Worm (Caenorhabditis elegans) whole organism, L1 larva: ENCODE data around the gene F53F4.2.

Experiments used
- C16A3.4 ChIP-seq: fragments of 150-350 bp; optimal IDR thresholded peaks from 2 replicates; lab custom pipeline; 2014; ENCODE audit warnings: missing biosample characterization, missing genetic modification characterization
- F16B12.6 ChIP-seq: fragments of 150-350 bp; optimal IDR thresholded peaks from 2 replicates; lab custom pipeline; 2014; ENCODE audit warnings: missing biosample characterization, missing genetic modification characterization
- aha-1 ChIP-seq: fragments of 150-350 bp; optimal IDR thresholded peaks from 2 replicates; lab custom pipeline; 2014; ENCODE audit warnings: missing biosample characterization, missing genetic modification characterization
- alr-1 ChIP-seq: fragments of 200-800 bp; sonication (Bioruptor generic); optimal IDR thresholded peaks from 2 replicates; lab custom pipeline; 2018; ENCODE audit warnings: borderline replicate concordance, mild to moderate bottlenecking, missing genetic modification characterization, missing compliant biosample characterization
- aly-2 ChIP-seq: fragments of 150-350 bp; optimal IDR thresholded peaks from 2 replicates; lab custom pipeline; 2014; ENCODE audit warnings: missing biosample characterization, missing genetic modification characterization
- ama-1 ChIP-seq: fragments of 150-350 bp; optimal IDR thresholded peaks from 2 replicates; lab custom pipeline; 2014
- blmp-1 ChIP-seq: fragments of 150-350 bp; optimal IDR thresholded peaks from 2 replicates; lab custom pipeline; 2014; ENCODE audit warnings: missing biosample characterization, missing genetic modification characterization
- ceh-8 ChIP-seq: fragments of 200-800 bp; sonication (Bioruptor generic); optimal IDR thresholded peaks from 2 replicates; lab custom pipeline; 2018; ENCODE audit warnings: mild to moderate bottlenecking, missing genetic modification characterization, moderate library complexity, missing compliant biosample characterization
- ceh-88 ChIP-seq: fragments of 200-800 bp; sonication (Bioruptor generic); IDR thresholded peaks from 2 replicates; pipeline ENCODE4 v1.3.6; 2022; ENCODE audit warnings: missing genetic modification characterization, missing compliant biosample characterization
- ceh-90 ChIP-seq: sonication (generic microtip); optimal IDR thresholded peaks from 2 replicates; lab custom pipeline; 2016; ENCODE audit warnings: missing genetic modification characterization, missing compliant biosample characterization
- dsc-1 ChIP-seq: sonication (generic microtip); optimal IDR thresholded peaks from 2 replicates; lab custom pipeline; 2016; ENCODE audit warnings: mild to moderate bottlenecking, missing genetic modification characterization, missing compliant biosample characterization
- efl-1 ChIP-seq, 4 experiments: fragments of 150-350 bp; optimal IDR thresholded peaks in 3 of 4; peaks in 1 of 4; 1 replicate in 1 of 4; 2 replicates in 3 of 4; lab custom pipeline; 2014; ENCODE audit warnings: missing biosample characterization in 2 of 4, missing genetic modification characterization in 2 of 4, missing genetic modification reagents in 2 of 4
- efl-3 ChIP-seq: fragments of 200-800 bp; sonication (Bioruptor generic); optimal IDR thresholded peaks from 2 replicates; lab custom pipeline; 2018; ENCODE audit warnings: mild to moderate bottlenecking, missing genetic modification characterization, missing compliant biosample characterization
- egl-13 ChIP-seq: sonication (generic microtip); optimal IDR thresholded peaks from 2 replicates; lab custom pipeline; 2016; ENCODE audit warnings: missing genotype, missing genetic modification reagents, missing genetic modification characterization, missing compliant biosample characterization
- egl-27 ChIP-seq, 2 experiments: fragments of 150-350 bp in 1 of 2; sonication (generic microtip); optimal IDR thresholded peaks; 3 replicates each; lab custom pipeline; 2017 to 2018; ENCODE audit warnings: missing biosample characterization in 2 of 2, missing genetic modification characterization in 2 of 2, missing genetic modification reagents in 2 of 2
- elt-2 ChIP-seq: sonication (generic microtip); optimal IDR thresholded peaks from 2 replicates; lab custom pipeline; 2016; ENCODE audit warnings: missing genetic modification characterization, mild to moderate bottlenecking, inconsistent platforms, missing compliant biosample characterization, missing genetic modification reagents
- elt-3 ChIP-seq, 6 experiments: fragments of 150-350 bp in 1 of 6; sonication (generic microtip); optimal IDR thresholded peaks; 2 replicates each; lab custom pipeline; 2017 to 2018; ENCODE audit warnings: missing biosample characterization in 6 of 6, missing genetic modification characterization in 6 of 6, inconsistent platforms in 1 of 6
- fkh-8 ChIP-seq: sonication (generic microtip); optimal IDR thresholded peaks from 2 replicates; lab custom pipeline; 2016; ENCODE audit warnings: mild to moderate bottlenecking, missing genetic modification characterization, missing compliant biosample characterization
- fos-1 ChIP-seq: fragments of 150-350 bp; optimal IDR thresholded peaks from 2 replicates; lab custom pipeline; 2014; ENCODE audit warnings: missing biosample characterization, missing genetic modification characterization
- hlh-4 ChIP-seq: sonication (generic microtip); optimal IDR thresholded peaks from 2 replicates; lab custom pipeline; 2016; ENCODE audit warnings: mild to moderate bottlenecking, missing genetic modification characterization, missing compliant biosample characterization
- irx-1 ChIP-seq: sonication (generic microtip); optimal IDR thresholded peaks from 2 replicates; lab custom pipeline; 2016; ENCODE audit warnings: missing genetic modification characterization, missing compliant biosample characterization
- lin-13 ChIP-seq: fragments of 150-350 bp; optimal IDR thresholded peaks from 2 replicates; lab custom pipeline; 2014; ENCODE audit warnings: missing biosample characterization, missing genetic modification reagents, missing genetic modification characterization
- lin-14 ChIP-seq: fragments of 200-800 bp; sonication (Bioruptor generic); optimal IDR thresholded peaks from 2 replicates; lab custom pipeline; 2018; ENCODE audit warnings: mild to moderate bottlenecking, missing genetic modification characterization, moderate library complexity, missing compliant biosample characterization
- lin-35 ChIP-seq, 2 experiments: fragments of 150-350 bp; optimal IDR thresholded peaks; 2 replicates each; lab custom pipeline; 2014; ENCODE audit warnings: missing biosample characterization in 2 of 2, missing genetic modification characterization in 2 of 2, missing genetic modification reagents in 2 of 2
- lin-39 ChIP-seq: fragments of 150-350 bp; optimal IDR thresholded peaks from 2 replicates; lab custom pipeline; 2014; ENCODE audit warnings: missing biosample characterization, missing genetic modification reagents, missing genetic modification characterization
- lir-3 ChIP-seq: sonication (generic microtip); optimal IDR thresholded peaks from 2 replicates; lab custom pipeline; 2016; ENCODE audit warnings: mild to moderate bottlenecking, missing genetic modification characterization, moderate library complexity, missing compliant biosample characterization; ENCODE audit not compliant: poor library complexity
- nhr-11 ChIP-seq: fragments of 150-350 bp; optimal IDR thresholded peaks from 2 replicates; lab custom pipeline; 2014; ENCODE audit warnings: missing biosample characterization, missing genetic modification characterization
- nhr-19 ChIP-seq: fragments of 200-800 bp; sonication (Bioruptor generic); conservative IDR thresholded peaks from 2 replicates; pipeline ENCODE4 v1.3.6; 2022; ENCODE audit warnings: missing genetic modification characterization, missing compliant biosample characterization
- nhr-20 ChIP-seq: sonication (generic microtip); optimal IDR thresholded peaks from 2 replicates; lab custom pipeline; 2016; ENCODE audit warnings: mild to moderate bottlenecking, missing genetic modification characterization, missing compliant biosample characterization
- nhr-28 ChIP-seq: fragments of 150-350 bp; optimal IDR thresholded peaks from 2 replicates; lab custom pipeline; 2014; ENCODE audit warnings: missing biosample characterization, missing genetic modification characterization
- nhr-47 ChIP-seq: sonication (generic microtip); optimal IDR thresholded peaks from 2 replicates; lab custom pipeline; 2016; ENCODE audit warnings: mild to moderate bottlenecking, missing genetic modification characterization, moderate library complexity, missing compliant biosample characterization
- nhr-71 ChIP-seq: sonication (generic microtip); optimal IDR thresholded peaks from 2 replicates; lab custom pipeline; 2016; ENCODE audit warnings: mild to moderate bottlenecking, missing genetic modification characterization, moderate library complexity, missing compliant biosample characterization
- nhr-76 ChIP-seq: sonication (generic microtip); optimal IDR thresholded peaks from 2 replicates; lab custom pipeline; 2017; ENCODE audit warnings: missing biosample characterization, missing genetic modification characterization
- nhr-77 ChIP-seq: fragments of 150-350 bp; optimal IDR thresholded peaks from 2 replicates; lab custom pipeline; 2014; ENCODE audit warnings: missing biosample characterization, missing genetic modification characterization
- nhr-85 ChIP-seq: sonication (generic microtip); peaks from one replicate; lab custom pipeline; 2016; ENCODE audit warnings: missing genetic modification characterization, inconsistent platforms, missing compliant biosample characterization
- nhr-90 ChIP-seq: sonication (generic microtip); optimal IDR thresholded peaks from 2 replicates; lab custom pipeline; 2016; ENCODE audit warnings: mild to moderate bottlenecking, missing genetic modification characterization, missing compliant biosample characterization; ENCODE audit not compliant: poor library complexity
- pag-3 ChIP-seq: sonication (generic microtip); optimal IDR thresholded peaks from 2 replicates; lab custom pipeline; 2017; ENCODE audit warnings: missing genetic modification characterization, mild to moderate bottlenecking, missing compliant biosample characterization, antibody characterized with exemption, borderline replicate concordance; ENCODE audit not compliant: insufficient read depth
- rnt-1 ChIP-seq: sonication (generic microtip); optimal IDR thresholded peaks from 2 replicates; lab custom pipeline; 2016; ENCODE audit warnings: mild to moderate bottlenecking, missing genetic modification characterization, moderate library complexity, missing compliant biosample characterization
- sptf-1 ChIP-seq: fragments of 150-350 bp; optimal IDR thresholded peaks from 2 replicates; lab custom pipeline; 2014; ENCODE audit warnings: missing biosample characterization, missing genetic modification characterization
- sup-37 ChIP-seq: fragments of 200-800 bp; sonication (Bioruptor generic); optimal IDR thresholded peaks from 2 replicates; lab custom pipeline; 2018; ENCODE audit warnings: mild to moderate bottlenecking, missing genetic modification characterization, missing compliant biosample characterization
- tbx-2 ChIP-seq: sonication (generic microtip); optimal IDR thresholded peaks from 2 replicates; lab custom pipeline; 2016; ENCODE audit warnings: missing genetic modification characterization, missing compliant biosample characterization
- tlp-1 ChIP-seq: fragments of 150-350 bp; optimal IDR thresholded peaks from 2 replicates; lab custom pipeline; 2014; ENCODE audit warnings: missing biosample characterization, missing genetic modification characterization
- unc-130 ChIP-seq: fragments of 150-350 bp; optimal IDR thresholded peaks from 2 replicates; lab custom pipeline; 2017; ENCODE audit warnings: missing biosample characterization, missing genetic modification characterization, inconsistent platforms
- unc-98 ChIP-seq: fragments of 200-800 bp; sonication (Bioruptor generic); IDR thresholded peaks from 2 replicates; pipeline ENCODE4 v1.3.6; 2022; ENCODE audit warnings: missing genetic modification characterization, missing compliant biosample characterization
- xbp-1 ChIP-seq: sonication (generic microtip); optimal IDR thresholded peaks from 2 replicates; lab custom pipeline; 2016; ENCODE audit warnings: missing genetic modification characterization, missing compliant biosample characterization
- zip-4 ChIP-seq: fragments of 200-800 bp; sonication (Bioruptor generic); optimal IDR thresholded peaks from 2 replicates; lab custom pipeline; 2018; ENCODE audit warnings: mild to moderate bottlenecking, missing genetic modification characterization, moderate library complexity, missing compliant biosample characterization
- ztf-11 ChIP-seq, 2 experiments: sonication (generic microtip); optimal IDR thresholded peaks; 2 replicates each; lab custom pipeline; 2016 to 2017; ENCODE audit warnings: missing genetic modification characterization in 2 of 2, missing biosample characterization in 1 of 2, missing compliant biosample characterization in 1 of 2

F53F4.2 gene

DNA sequence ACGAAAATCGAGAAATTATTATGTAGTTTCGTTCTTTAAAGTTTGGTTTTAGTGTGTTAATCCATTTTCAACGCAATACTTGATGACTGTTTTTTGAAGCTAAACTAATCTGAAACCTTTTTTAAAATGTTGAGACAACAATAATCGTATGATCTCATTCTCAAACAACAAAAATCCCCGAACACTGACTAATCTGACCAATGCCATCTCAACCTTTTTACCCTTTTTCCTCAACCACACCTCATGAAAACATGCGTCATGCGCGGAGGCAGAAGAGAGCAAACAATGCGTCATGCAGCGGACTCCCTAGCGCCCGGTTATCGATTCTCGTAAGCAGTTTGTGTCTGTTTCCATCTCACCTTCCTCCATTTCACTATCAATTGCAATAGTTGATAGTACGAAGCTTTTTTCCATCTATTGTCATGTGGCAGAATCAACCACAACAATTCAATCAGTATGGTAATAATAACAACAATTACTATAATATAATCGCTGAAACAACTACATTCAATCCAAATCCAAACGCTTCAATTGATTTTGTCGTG lies 17.6 kb downstream of the F53F4.2 start, which contains the start of gene C50B8.4:
Gene C50B8.4 (plus strand): TSS at position 299 of the 545 bp plus-strand sequence.
- no peak for TF ChIP-seq pag-3 (tag; lab: Kevin White, UChicago)
- TF ChIP-seq nhr-28 (tag; lab: Kevin White, UChicago), result no peak
- TF ChIP-seq nhr-47 (tag; lab: Kevin White, UChicago), result no peak
- no peak for TF ChIP-seq sptf-1 (tag; lab: Kevin White, UChicago)
- TF ChIP-seq egl-27 (tag; optimal IDR thresholded peaks at IDR 0.05; lab: Kevin White, UChicago), result no peak
- no peak for TF ChIP-seq hlh-4
- TF ChIP-seq nhr-77 (tag; lab: Kevin White, UChicago), result no peak
- TF ChIP-seq rnt-1 (tag; lab: Kevin White, UChicago), result no peak
- no peak for TF ChIP-seq lin-39 (tag; lab: Kevin White, UChicago)
- TF ChIP-seq F16B12.6 (tag; lab: Kevin White, UChicago), result no peak
- no peak for TF ChIP-seq nhr-85
- no peak for TF ChIP-seq tbx-2 (tag; lab: Kevin White, UChicago)
- no peak for TF ChIP-seq aly-2 (tag; lab: Kevin White, UChicago)
- peak in 1 of 2 experiments; percentile 32 for TF ChIP-seq lin-35 (GFP tag; optimal IDR thresholded peaks at IDR 0.05; lab: Kevin White, UChicago)
- TF ChIP-seq aha-1 (tag; lab: Kevin White, UChicago), result no peak
- TF ChIP-seq nhr-90, result no peak
- peak; percentile 45 for TF ChIP-seq elt-2 (tag; lab: Kevin White, UChicago)

DNA sequence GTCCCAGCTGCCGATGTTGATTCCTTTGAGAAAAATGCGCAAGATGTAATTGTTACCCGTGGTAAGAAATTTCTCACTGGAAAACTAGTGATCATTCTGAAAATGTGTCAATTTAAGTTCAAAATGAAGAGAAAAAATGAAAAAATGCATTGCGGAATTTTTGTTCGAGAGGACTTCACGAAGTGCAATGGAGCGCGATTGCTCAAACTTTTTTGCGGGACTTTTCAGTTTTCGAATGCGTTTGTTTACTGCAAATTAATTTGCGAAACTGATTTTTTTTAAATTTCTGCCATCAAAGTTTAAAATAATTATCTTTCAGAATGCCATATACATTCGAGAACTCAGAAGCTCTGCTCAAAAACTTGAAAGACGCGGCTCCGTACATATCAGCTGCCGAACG lies 20.9 kb downstream of the F53F4.2 start, which contains the start of the genes nuaf-1 and bir-2:
Gene nuaf-1 (minus strand): TSS at position 98 of the 400 bp plus-strand sequence.
Gene bir-2 (plus strand): TSS at position 318 of the 400 bp plus-strand sequence.
- peak; percentile 23 for TF ChIP-seq F16B12.6 (tag; lab: Kevin White, UChicago)
- peak; percentile 23 for TF ChIP-seq irx-1
- TF ChIP-seq lin-39 (tag; lab: Kevin White, UChicago), result no peak
- no peak for TF ChIP-seq elt-2 (tag; lab: Kevin White, UChicago)
- peak; percentile 39 for TF ChIP-seq ceh-90 (tag; lab: Kevin White, UChicago)
- TF ChIP-seq lin-14 (GFP tag; lab: Kevin White, UChicago), result peak; percentile 70
- TF ChIP-seq lir-3, result no peak
- TF ChIP-seq tbx-2 (tag; lab: Kevin White, UChicago), result peak; percentile 52
- TF ChIP-seq egl-13 (tag; lab: Kevin White, UChicago), result peak; percentile 26
- peak; percentile 50 for TF ChIP-seq nhr-90
- TF ChIP-seq nhr-11 (tag; lab: Kevin White, UChicago), result no peak
- TF ChIP-seq fos-1 (tag; lab: Kevin White, UChicago), result no peak
- TF ChIP-seq nhr-20 (tag; lab: Kevin White, UChicago), result peak; percentile 59
- peak; percentile 78 for TF ChIP-seq nhr-47 (tag; lab: Kevin White, UChicago)
- peak; percentile 41 for TF ChIP-seq fkh-8 (tag; lab: Kevin White, UChicago)
- peak; percentile 78 to 90 for TF ChIP-seq lin-35 (GFP tag; optimal IDR thresholded peaks at IDR 0.05; lab: Kevin White, UChicago)
- peak; percentile 48 for TF ChIP-seq lin-13
- no peak for TF ChIP-seq zip-4 (GFP tag; lab: Kevin White, UChicago)
- no peak for TF ChIP-seq ceh-88
- TF ChIP-seq pag-3 (tag; lab: Kevin White, UChicago), result peak; percentile 27
- peak; percentile 57 for TF ChIP-seq xbp-1 (tag; lab: Kevin White, UChicago)
- peak; percentile 38 for TF ChIP-seq blmp-1
- TF ChIP-seq efl-1 (optimal IDR thresholded peaks at IDR 0.05; lab: Kevin White, UChicago), result peak; percentile 68 to 82
- peak; percentile 85 to 98 for TF ChIP-seq efl-1 (GFP tag; optimal IDR thresholded peaks at IDR 0.05 in 1 of 2; lab: Kevin White, UChicago)
- peak; percentile 60 for TF ChIP-seq dsc-1
- TF ChIP-seq elt-3 (tag; optimal IDR thresholded peaks at IDR 0.05; lab: Kevin White, UChicago), result peak in 2 of 6 experiments; percentile 25 to 65
- no peak for TF ChIP-seq ceh-8 (GFP tag; lab: Kevin White, UChicago)
- TF ChIP-seq nhr-85, result peak; percentile 73
- TF ChIP-seq C16A3.4, result peak; percentile 54
- peak; percentile 77 for TF ChIP-seq nhr-71 (tag; lab: Kevin White, UChicago)
- TF ChIP-seq unc-130 (tag; lab: Kevin White, UChicago), result peak; percentile 62
- no peak for TF ChIP-seq sptf-1 (tag; lab: Kevin White, UChicago)
- no peak for TF ChIP-seq nhr-76
- TF ChIP-seq nhr-19 (GFP tag; lab: Robert Waterston, UW), result peak; percentile 54
- TF ChIP-seq alr-1 (tag; lab: Kevin White, UChicago), result no peak
- TF ChIP-seq nhr-77 (tag; lab: Kevin White, UChicago), result no peak
- peak in 1 of 2 experiments; percentile 47 for TF ChIP-seq ztf-11 (tag; optimal IDR thresholded peaks at IDR 0.05; lab: Kevin White, UChicago)
- no peak for TF ChIP-seq ama-1 (lab: Kevin White, UChicago)
- no peak for TF ChIP-seq tlp-1 (tag; lab: Kevin White, UChicago)
- no peak for TF ChIP-seq unc-98 (GFP tag; lab: Robert Waterston, UW)
- TF ChIP-seq sup-37 (GFP tag; lab: Kevin White, UChicago), result no peak
- no peak for TF ChIP-seq efl-3 (GFP tag; lab: Kevin White, UChicago)
